Fruit fly (Drosophila melanogaster) whole organism, wandering third instar larva: ENCODE results near the gene CG42538.

Source experiments
- Abd-B ChIP-seq: fragments of >200 bp; optimal IDR thresholded peaks from 2 replicates; lab custom pipeline; 2017; ENCODE audit warnings: missing biosample characterization, missing genetic modification characterization
- CG32264 ChIP-seq: fragments of 200-800 bp; sonication (Bioruptor generic); optimal IDR thresholded peaks from 2 replicates; lab custom pipeline; 2016; ENCODE audit warnings: missing biosample characterization, missing genetic modification characterization
- CG9705 ChIP-seq: fragments of 200-800 bp; sonication (Bioruptor generic); optimal IDR thresholded peaks from 2 replicates; lab custom pipeline; 2018; ENCODE audit warnings: missing biosample characterization, mild to moderate bottlenecking, missing genetic modification characterization
- CrebA ChIP-seq: fragments of 200-800 bp; sonication (Bioruptor generic); optimal IDR thresholded peaks from 2 replicates; lab custom pipeline; 2016; ENCODE audit warnings: missing biosample characterization, mild to moderate bottlenecking, missing genetic modification characterization, borderline replicate concordance
- Dfd ChIP-seq: fragments of >200 bp; optimal IDR thresholded peaks from 2 replicates; lab custom pipeline; 2017; ENCODE audit warnings: missing biosample characterization, missing genetic modification characterization
- Dif ChIP-seq: fragments of 200-275, 200-300 bp; sonication (Bioruptor generic); optimal IDR thresholded peaks from 2 replicates; lab custom pipeline; 2018; ENCODE audit warnings: missing biosample characterization, missing genetic modification characterization; ENCODE audit not compliant: partially characterized antibody
- GATAd ChIP-seq: sonication (Bioruptor generic); optimal IDR thresholded peaks from 2 replicates; lab custom pipeline; 2016; ENCODE audit warnings: missing biosample characterization, missing genetic modification characterization
- HLH106 ChIP-seq: fragments of 200-800 bp; optimal IDR thresholded peaks from 3 replicates; lab custom pipeline; 2019; ENCODE audit warnings: missing biosample characterization, mild to moderate bottlenecking, missing genetic modification characterization, moderate library complexity
- Hnf4 ChIP-seq: fragments of 200-800 bp; sonication (Bioruptor generic); optimal IDR thresholded peaks from 2 replicates; lab custom pipeline; 2016; ENCODE audit warnings: missing biosample characterization, mild to moderate bottlenecking, missing genetic modification characterization
- Hr78 ChIP-seq: fragments of >200 bp; optimal IDR thresholded peaks from 2 replicates; lab custom pipeline; 2017; ENCODE audit warnings: missing biosample characterization, missing genetic modification characterization
- Hr83 ChIP-seq: fragments of 200-300 bp; sonication (Bioruptor generic); optimal IDR thresholded peaks from 2 replicates; lab custom pipeline; 2016; ENCODE audit warnings: missing biosample characterization, mild to moderate bottlenecking, missing genetic modification characterization, moderate library complexity; ENCODE audit not compliant: poor library complexity, severe bottlenecking
- Jra ChIP-seq: sonication (Bioruptor generic); optimal IDR thresholded peaks from 2 replicates; lab custom pipeline; 2016; ENCODE audit warnings: missing biosample characterization, missing genetic modification characterization
- Mio ChIP-seq: sonication (Bioruptor generic); optimal IDR thresholded peaks from 2 replicates; lab custom pipeline; 2016; ENCODE audit warnings: missing biosample characterization, missing genetic modification characterization
- Myc ChIP-seq: fragments of >200 bp; optimal IDR thresholded peaks from 2 replicates; lab custom pipeline; 2017
- N ChIP-seq: fragments of >200 bp; optimal IDR thresholded peaks from 2 replicates; lab custom pipeline; 2018; ENCODE audit warnings: missing biosample characterization, missing external identifiers, missing genetic modification characterization
- OdsH ChIP-seq: fragments of 200-800 bp; sonication (Bioruptor generic); optimal IDR thresholded peaks from 2 replicates; lab custom pipeline; 2016; ENCODE audit warnings: missing biosample characterization, mild to moderate bottlenecking, missing genetic modification characterization
- Rel ChIP-seq, 2 experiments: fragments of 200-800 bp; sonication (Bioruptor generic) in 1 of 2; optimal IDR thresholded peaks; 2 replicates in 1 of 2; 3 replicates in 1 of 2; lab custom pipeline; 2016 to 2019; ENCODE audit warnings: mild to moderate bottlenecking in 2 of 2, missing biosample characterization in 2 of 2, missing genetic modification characterization in 2 of 2, moderate library complexity in 1 of 2
- Sp1 ChIP-seq: fragments of 200-800 bp; sonication (Bioruptor generic); optimal IDR thresholded peaks from 3 replicates; lab custom pipeline; 2019; ENCODE audit warnings: missing biosample characterization, mild to moderate bottlenecking, missing genetic modification characterization, moderate library complexity
- Vsx2 ChIP-seq: fragments of 200-300, 225-300 bp; sonication (Bioruptor generic); optimal IDR thresholded peaks from 2 replicates; lab custom pipeline; 2018; ENCODE audit warnings: missing biosample characterization, missing genetic modification characterization; ENCODE audit not compliant: partially characterized antibody
- br ChIP-seq: fragments of 200-800 bp; sonication (Bioruptor generic); optimal IDR thresholded peaks from 2 replicates; lab custom pipeline; 2016; ENCODE audit warnings: missing biosample characterization, missing genetic modification characterization
- brk ChIP-seq: fragments of 200-800 bp; sonication (Bioruptor generic); optimal IDR thresholded peaks from 2 replicates; lab custom pipeline; 2016; ENCODE audit warnings: missing biosample characterization, mild to moderate bottlenecking, missing genetic modification characterization
- dl ChIP-seq, 2 experiments: fragments of 175-275, 200-275 bp in 1 of 2; fragments of 200-275 bp in 1 of 2; sonication (Bioruptor generic); optimal IDR thresholded peaks; lab custom pipeline; 2018; ENCODE audit warnings: mild to moderate bottlenecking in 2 of 2, missing biosample characterization in 2 of 2, missing genetic modification characterization in 2 of 2, moderate library complexity in 2 of 2; ENCODE audit not compliant: partially characterized antibody in 2 of 2, insufficient read depth in 1 of 2
- dmrt93B ChIP-seq: fragments of 200-800 bp; sonication (Bioruptor generic); optimal IDR thresholded peaks from 2 replicates; lab custom pipeline; 2018; ENCODE audit warnings: missing biosample characterization, mild to moderate bottlenecking, missing genetic modification characterization
- dsf ChIP-seq: sonication (Bioruptor generic); optimal IDR thresholded peaks from 2 replicates; lab custom pipeline; 2016; ENCODE audit warnings: missing biosample characterization, missing genetic modification characterization, borderline replicate concordance
- ey ChIP-seq: fragments of 200-800 bp; sonication (Bioruptor generic); optimal IDR thresholded peaks from 2 replicates; lab custom pipeline; 2016; ENCODE audit warnings: missing biosample characterization, missing genetic modification characterization
- foxo ChIP-seq, 2 experiments: fragments of 200-800 bp; sonication (Bioruptor generic); optimal IDR thresholded peaks; 2 replicates in 1 of 2; 3 replicates in 1 of 2; lab custom pipeline; 2016 to 2017; ENCODE audit warnings: missing biosample characterization in 2 of 2, missing genetic modification characterization in 2 of 2
- fru ChIP-seq: fragments of 200-800 bp; sonication (Bioruptor generic); optimal IDR thresholded peaks from 3 replicates; lab custom pipeline; 2016; ENCODE audit warnings: missing biosample characterization, mild to moderate bottlenecking, missing genetic modification characterization
- h ChIP-seq: fragments of 200-800 bp; sonication (Bioruptor generic); optimal IDR thresholded peaks from 3 replicates; lab custom pipeline; 2016; ENCODE audit warnings: missing biosample characterization, mild to moderate bottlenecking, missing genetic modification characterization
- jim ChIP-seq: fragments of 175-275, 200-325 bp; sonication (Bioruptor generic); optimal IDR thresholded peaks from 2 replicates; lab custom pipeline; 2016; ENCODE audit warnings: missing biosample characterization, mild to moderate bottlenecking, missing genetic modification characterization
- lola ChIP-seq: fragments of >200 bp; optimal IDR thresholded peaks from 2 replicates; lab custom pipeline; 2017; ENCODE audit warnings: missing biosample characterization, missing genetic modification characterization
- pan ChIP-seq: fragments of >200 bp; optimal IDR thresholded peaks from 2 replicates; lab custom pipeline; 2017
- psq ChIP-seq: fragments of 200-800 bp; sonication (Bioruptor generic); optimal IDR thresholded peaks from 3 replicates; lab custom pipeline; 2017; ENCODE audit warnings: missing biosample characterization, mild to moderate bottlenecking, missing genetic modification characterization, moderate library complexity
- rgr ChIP-seq: fragments of 200-800 bp; sonication (Bioruptor generic); optimal IDR thresholded peaks from 3 replicates; lab custom pipeline; 2016; ENCODE audit warnings: missing biosample characterization, mild to moderate bottlenecking, missing genetic modification characterization
- sage ChIP-seq: fragments of 200-800 bp; sonication (Bioruptor generic); optimal IDR thresholded peaks from 2 replicates; lab custom pipeline; 2016; ENCODE audit warnings: missing biosample characterization, mild to moderate bottlenecking, missing genetic modification characterization
- sv ChIP-seq: fragments of 200-800 bp; sonication (Bioruptor generic); optimal IDR thresholded peaks from 3 replicates; lab custom pipeline; 2016; ENCODE audit warnings: missing biosample characterization, missing genetic modification characterization
- tai ChIP-seq: sonication (Bioruptor generic); optimal IDR thresholded peaks from 2 replicates; lab custom pipeline; 2016; ENCODE audit warnings: missing biosample characterization, missing genetic modification characterization
- usp ChIP-seq: fragments of >200 bp; optimal IDR thresholded peaks from 2 replicates; lab custom pipeline; 2017; ENCODE audit warnings: missing biosample characterization, missing genetic modification characterization
- woc ChIP-seq: sonication (Bioruptor generic); optimal IDR thresholded peaks from 2 replicates; lab custom pipeline; 2016; ENCODE audit warnings: missing biosample characterization, mild to moderate bottlenecking, missing genetic modification characterization

The CG42538 gene

DNA sequence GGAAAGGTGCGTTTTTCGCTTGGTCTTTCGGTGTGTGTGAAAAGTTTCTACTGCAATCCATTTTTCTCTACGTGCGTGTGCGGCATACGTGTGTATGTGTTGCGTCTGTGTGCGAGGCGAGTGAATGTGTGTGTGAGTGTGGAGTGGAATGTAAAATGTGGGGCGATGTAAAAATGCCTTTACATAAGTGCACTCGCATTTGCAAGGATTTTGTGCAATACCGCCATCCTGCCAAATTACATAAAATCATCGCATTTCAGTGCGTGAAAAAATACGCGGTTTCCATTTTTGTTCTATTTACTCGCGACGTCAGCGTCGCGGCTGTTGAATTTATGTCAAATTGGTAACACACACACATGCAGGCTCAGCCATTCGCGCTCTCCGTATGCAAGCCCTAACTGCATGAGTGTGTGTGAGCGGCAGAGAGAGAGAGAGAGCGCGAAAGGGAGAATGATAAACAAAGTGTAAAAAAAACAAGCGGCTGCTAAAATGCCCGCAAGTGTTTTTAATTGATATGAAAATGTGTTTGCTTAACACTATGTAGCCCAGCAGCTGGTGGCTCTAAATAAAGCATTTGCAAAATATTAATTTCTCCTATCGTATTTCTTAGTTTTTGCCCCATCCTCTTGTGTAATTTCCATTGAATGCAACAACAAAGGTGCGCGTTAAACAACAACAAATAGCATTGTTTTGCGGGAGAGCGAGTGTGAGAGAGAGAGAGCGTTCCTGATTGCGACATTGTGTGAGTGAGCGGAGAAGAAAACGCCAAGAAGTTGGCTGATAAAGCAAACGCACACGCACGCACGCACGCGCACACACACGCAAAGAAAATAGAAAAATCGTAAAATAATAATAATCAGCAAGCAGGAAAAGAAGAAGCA lies 18.1 kb downstream of the CG42538 start:
- TF ChIP-seq dl (GFP tag; optimal IDR thresholded peaks at IDR 0.05; lab: Kevin White, UChicago; ENCODE audit: insufficient read depth in 1 of 2, partially characterized antibody in 2 of 2) (peak; percentile 24 to 55), h (peak; percentile 41), dsf (GFP tag; lab: Kevin White, UChicago) (no peak), HLH106 (tag; lab: Kevin White, UChicago) (no peak), Sp1 (GFP tag; lab: Kevin White, UChicago) (no peak), Rel (GFP tag; optimal IDR thresholded peaks at IDR 0.05; lab: Kevin White, UChicago) (peak; percentile 14), Rel (tag; optimal IDR thresholded peaks at IDR 0.05; lab: Kevin White, UChicago) (peak; percentile 18), lola (GFP tag; lab: Kevin White, UChicago) (no peak), usp (no peak), rgr (GFP tag; lab: Kevin White, UChicago) (peak; percentile 13), Hr78 (GFP tag; lab: Kevin White, UChicago) (peak; percentile 39), N (GFP tag; lab: Kevin White, UChicago) (peak; percentile 100), woc (GFP tag; lab: Kevin White, UChicago) (no peak), Myc (no peak), Hr83 (peak; percentile 4), ey (no peak), psq (GFP tag; lab: Kevin White, UChicago) (peak; percentile 15), Abd-B (GFP tag; lab: Kevin White, UChicago) (peak; percentile 84), Vsx2 (GFP tag; lab: Kevin White, UChicago) (no peak), Dif (peak; percentile 58), Jra (GFP tag; lab: Kevin White, UChicago) (no peak), sv (GFP tag; lab: Kevin White, UChicago) (no peak), sage (GFP tag; lab: Kevin White, UChicago) (no peak), jim (GFP tag; lab: Kevin White, UChicago) (no peak), tai (no peak), brk (GFP tag; lab: Kevin White, UChicago) (no peak), CG32264 (GFP tag; lab: Kevin White, UChicago) (no peak), Mio (GFP tag; lab: Kevin White, UChicago) (no peak), CrebA (GFP tag; lab: Kevin White, UChicago) (peak; percentile 30), foxo (GFP tag; optimal IDR thresholded peaks at IDR 0.05; lab: Kevin White, UChicago) (peak in 1 of 2 experiments; percentile 8), fru (peak; percentile 1), Dfd (GFP tag; lab: Kevin White, UChicago) (peak; percentile 99), GATAd (GFP tag; lab: Kevin White, UChicago) (no peak), Hnf4 (GFP tag; lab: Kevin White, UChicago) (peak; percentile 5), OdsH (no peak), CG9705 (GFP tag; lab: Kevin White, UChicago) (no peak), br (GFP tag; lab: Kevin White, UChicago) (no peak), pan (lab: Kevin White, UChicago) (peak; percentile 82), dmrt93B (GFP tag; lab: Kevin White, UChicago) (no peak)

DNA sequence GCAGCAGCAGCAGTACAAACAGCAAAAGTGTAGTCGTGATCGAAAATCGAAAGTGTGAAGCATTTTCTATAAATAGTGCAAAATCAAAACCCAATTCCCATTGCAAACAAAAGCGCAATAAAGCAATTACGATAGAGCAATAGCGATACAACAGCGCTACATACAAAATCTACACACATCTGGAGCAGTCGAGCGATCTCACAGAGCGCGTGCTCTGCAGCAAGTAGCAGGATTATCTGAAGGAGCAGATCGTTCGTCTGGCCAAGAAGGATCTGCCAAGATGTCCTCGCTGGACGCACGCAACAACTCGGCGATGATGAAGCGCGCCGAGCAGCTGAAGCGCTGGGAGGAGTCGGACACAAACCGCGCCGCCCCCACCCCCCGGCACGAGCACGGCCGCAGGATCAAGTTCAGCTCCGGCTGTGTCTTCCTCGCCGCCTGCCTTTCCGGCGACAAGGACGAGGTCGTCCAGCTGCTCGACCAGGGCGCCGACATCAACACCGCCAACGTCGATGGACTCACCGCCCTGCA lies 18.8 kb downstream of the CG42538 start:
- TF ChIP-seq Dfd (GFP tag; lab: Kevin White, UChicago), result peak; percentile 86
- TF ChIP-seq Vsx2 (GFP tag; lab: Kevin White, UChicago), result no peak
